Fruit fly (Drosophila melanogaster) whole organism, embryonic: ENCODE measurements around the gene Dpm2.

Experiments used
- CG14860 ChIP-seq: fragments of 200-800 bp; sonication (Bioruptor generic); IDR thresholded peaks from 3 replicates; pipeline ENCODE4 v1.3.6; 2022; ENCODE audit warnings: missing biosample characterization, missing genetic modification characterization; ENCODE audit not compliant: partially characterized antibody
- CG3847 ChIP-seq: fragments of 200-800 bp; sonication (Bioruptor generic); IDR thresholded peaks from 2 replicates; pipeline ENCODE4 v1.3.6; 2022; ENCODE audit warnings: missing biosample characterization, missing genetic modification characterization
- CG4328 ChIP-seq: fragments of 200-800 bp; sonication (Bioruptor generic); optimal IDR thresholded peaks from 3 replicates; lab custom pipeline; 2017; ENCODE audit warnings: missing biosample characterization, missing genetic modification reagents, missing genetic modification characterization
- CG4404 ChIP-seq: fragments of 200-800 bp; sonication (Bioruptor generic); IDR thresholded peaks from 2 replicates; pipeline ENCODE4 v1.3.6; 2022; ENCODE audit warnings: missing biosample characterization, missing genetic modification characterization
- Ravus ChIP-seq: fragments of 200-800 bp; sonication (Bioruptor generic); IDR thresholded peaks from 2 replicates; pipeline ENCODE4 v1.3.6; 2022; ENCODE audit warnings: missing biosample characterization, missing genetic modification characterization
- Sry-δ ChIP-seq: fragments of 200-800 bp; sonication (Bioruptor generic); optimal IDR thresholded peaks from 2 replicates; lab custom pipeline; 2016; ENCODE audit warnings: missing biosample characterization, missing genetic modification characterization
- dan ChIP-seq: fragments of 200-800 bp; sonication (Bioruptor generic); IDR thresholded peaks from 2 replicates; pipeline ENCODE4 v1.3.6; 2022; ENCODE audit warnings: missing biosample characterization, missing genetic modification characterization
- en ChIP-seq: fragments of 200-800 bp; sonication (Bioruptor generic); optimal IDR thresholded peaks from 2 replicates; lab custom pipeline; 2016; ENCODE audit warnings: missing biosample characterization, missing genetic modification characterization

DNA sequence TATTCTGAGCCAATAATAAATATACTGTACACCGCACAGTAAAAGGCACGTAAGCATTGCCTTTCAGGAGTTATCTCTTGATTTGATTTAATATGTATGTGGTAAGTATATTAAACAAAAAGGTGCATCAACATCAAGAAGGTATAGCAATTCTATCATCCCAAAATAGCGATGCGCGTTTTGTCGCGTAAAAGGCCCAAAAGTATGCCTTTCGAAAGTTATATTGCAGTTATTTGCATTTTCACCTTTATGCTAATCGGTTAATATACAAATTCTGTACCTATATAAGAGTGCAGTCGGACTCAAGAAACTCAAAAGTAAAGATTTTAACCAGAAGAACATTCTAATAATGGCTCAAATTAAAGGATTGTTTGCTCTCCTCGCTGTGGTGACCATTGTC is 4.1 kb upstream of the Dpm2 start, which contains the start of gene Drsl4:
- TF ChIP-seq Sry-δ (GFP tag; lab: Kevin White, UChicago) (no peak), dan (GFP tag; lab: Robert Waterston, UW) (no peak), CG3847 (no peak), en (no peak), CG4404 (GFP tag; lab: Robert Waterston, UW) (no peak), CG4328 (GFP tag; lab: Kevin White, UChicago) (no peak), CG14860 (no peak), Ravus (GFP tag; lab: Robert Waterston, UW) (no peak)
